Worm (Caenorhabditis elegans) whole organism, L3 larva: ENCODE data around the gene glb-3.

ENCODE experiments used
- R02D3.7 ChIP-seq: fragments of 150-350 bp; optimal IDR thresholded peaks from 2 replicates; lab custom pipeline; 2014; ENCODE audit warnings: missing biosample characterization, missing genetic modification characterization
- ama-1 ChIP-seq: fragments of 150-350 bp; optimal IDR thresholded peaks from 2 replicates; lab custom pipeline; 2018
- ceh-16 ChIP-seq: sonication (generic microtip); optimal IDR thresholded peaks from 2 replicates; lab custom pipeline; 2017; ENCODE audit warnings: missing biosample characterization, missing genetic modification characterization
- ceh-28 ChIP-seq: fragments of 150-350 bp; optimal IDR thresholded peaks from 2 replicates; lab custom pipeline; 2014; ENCODE audit warnings: missing biosample characterization, missing genetic modification reagents, missing genetic modification characterization
- ceh-82 ChIP-seq: fragments of 150-350 bp; optimal IDR thresholded peaks from 2 replicates; lab custom pipeline; 2014; ENCODE audit warnings: missing biosample characterization, missing genetic modification characterization
- ceh-9 ChIP-seq: sonication (generic microtip); optimal IDR thresholded peaks from 2 replicates; lab custom pipeline; 2018; ENCODE audit warnings: missing biosample characterization, missing genetic modification characterization
- daf-12 ChIP-seq: fragments of 150-350 bp; optimal IDR thresholded peaks from 2 replicates; lab custom pipeline; 2014; ENCODE audit warnings: missing biosample characterization, missing genetic modification reagents, missing genetic modification characterization
- egl-27 ChIP-seq: sonication (generic microtip); optimal IDR thresholded peaks from 4 replicates; lab custom pipeline; 2017; ENCODE audit warnings: missing biosample characterization, missing genetic modification reagents, missing genetic modification characterization
- egl-5 ChIP-seq: fragments of 150-350 bp; optimal IDR thresholded peaks from 2 replicates; lab custom pipeline; 2017; ENCODE audit warnings: missing biosample characterization, missing genetic modification reagents, missing genetic modification characterization, inconsistent platforms
- elt-1 ChIP-seq: fragments of 150-350 bp; optimal IDR thresholded peaks from 2 replicates; lab custom pipeline; 2014; ENCODE audit warnings: missing biosample characterization, missing genetic modification characterization
- elt-2 ChIP-seq: sonication (generic microtip); optimal IDR thresholded peaks from 2 replicates; lab custom pipeline; 2016; ENCODE audit warnings: missing genetic modification reagents, mild to moderate bottlenecking, missing genetic modification characterization, missing compliant biosample characterization
- eor-1 ChIP-seq, 2 experiments: fragments of 150-350 bp; optimal IDR thresholded peaks; 2 replicates each; lab custom pipeline; 2014 to 2018; ENCODE audit warnings: missing biosample characterization in 2 of 2, missing genetic modification characterization in 2 of 2
- fkh-10 ChIP-seq: sonication (generic microtip); optimal IDR thresholded peaks from 2 replicates; lab custom pipeline; 2017; ENCODE audit warnings: missing biosample characterization, missing genetic modification reagents, missing genetic modification characterization
- hmg-11 ChIP-seq: sonication (generic microtip); optimal IDR thresholded peaks from 2 replicates; lab custom pipeline; 2016; ENCODE audit warnings: missing genetic modification characterization, missing compliant biosample characterization
- lin-15B ChIP-seq: fragments of 150-350 bp; optimal IDR thresholded peaks from 2 replicates; lab custom pipeline; 2014; ENCODE audit warnings: missing biosample characterization, missing genetic modification characterization
- lin-39 ChIP-seq: fragments of 150-350 bp; optimal IDR thresholded peaks from 2 replicates; lab custom pipeline; 2018; ENCODE audit warnings: missing biosample characterization, missing genetic modification reagents, missing genetic modification characterization
- mdl-1 ChIP-seq: fragments of 150-350 bp; optimal IDR thresholded peaks from 2 replicates; lab custom pipeline; 2014; ENCODE audit warnings: missing biosample characterization, missing genetic modification characterization
- mml-1 ChIP-seq: fragments of 150-350 bp; sonication (generic microtip); optimal IDR thresholded peaks from 3 replicates; lab custom pipeline; 2014; ENCODE audit warnings: missing biosample characterization, missing genetic modification characterization
- nfya-1 ChIP-seq: sonication (generic microtip); optimal IDR thresholded peaks from 2 replicates; lab custom pipeline; 2017; ENCODE audit warnings: missing genetic modification characterization, mild to moderate bottlenecking, missing compliant biosample characterization, antibody characterized with exemption, moderate library complexity; ENCODE audit not compliant: insufficient read depth
- nhr-11 ChIP-seq: fragments of 150-350 bp; optimal IDR thresholded peaks from 2 replicates; lab custom pipeline; 2014; ENCODE audit warnings: missing biosample characterization, missing genetic modification characterization
- nhr-23 ChIP-seq: fragments of 150-350 bp; optimal IDR thresholded peaks from 2 replicates; lab custom pipeline; 2014; ENCODE audit warnings: missing biosample characterization, missing genetic modification reagents, missing genetic modification characterization
- nhr-237 ChIP-seq: fragments of 150-350 bp; optimal IDR thresholded peaks from 2 replicates; lab custom pipeline; 2014; ENCODE audit warnings: missing biosample characterization, missing genetic modification characterization
- nhr-67 ChIP-seq: fragments of 150-350 bp; optimal IDR thresholded peaks from 2 replicates; lab custom pipeline; 2014; ENCODE audit warnings: missing biosample characterization, missing genetic modification characterization
- nhr-76 ChIP-seq: fragments of 150-350 bp; sonication (generic microtip); optimal IDR thresholded peaks from 5 replicates; lab custom pipeline; 2014; ENCODE audit warnings: missing biosample characterization, missing genetic modification characterization
- sea-2 ChIP-seq: fragments of 150-350 bp; sonication (generic microtip); optimal IDR thresholded peaks from 4 replicates; lab custom pipeline; 2014; ENCODE audit warnings: missing biosample characterization, missing genetic modification reagents, missing genetic modification characterization
- skn-1 ChIP-seq: fragments of 150-350 bp; optimal IDR thresholded peaks from 2 replicates; lab custom pipeline; 2014; ENCODE audit warnings: missing biosample characterization, missing genetic modification characterization
- snpc-4 ChIP-seq: fragments of 150-350 bp; optimal IDR thresholded peaks from 2 replicates; lab custom pipeline; 2014; ENCODE audit warnings: missing biosample characterization, missing genetic modification characterization
- tbx-2 ChIP-seq: sonication (generic microtip); optimal IDR thresholded peaks from 2 replicates; lab custom pipeline; 2016; ENCODE audit warnings: mild to moderate bottlenecking, missing genetic modification characterization, missing compliant biosample characterization
- ztf-11 ChIP-seq: fragments of 150-350 bp; optimal IDR thresholded peaks from 2 replicates; lab custom pipeline; 2014; ENCODE audit warnings: missing biosample characterization, missing genetic modification characterization
- ztf-4 ChIP-seq: fragments of 150-350 bp; optimal IDR thresholded peaks from 2 replicates; lab custom pipeline; 2014; ENCODE audit warnings: missing biosample characterization, missing genetic modification characterization

The glb-3 gene

DNA sequence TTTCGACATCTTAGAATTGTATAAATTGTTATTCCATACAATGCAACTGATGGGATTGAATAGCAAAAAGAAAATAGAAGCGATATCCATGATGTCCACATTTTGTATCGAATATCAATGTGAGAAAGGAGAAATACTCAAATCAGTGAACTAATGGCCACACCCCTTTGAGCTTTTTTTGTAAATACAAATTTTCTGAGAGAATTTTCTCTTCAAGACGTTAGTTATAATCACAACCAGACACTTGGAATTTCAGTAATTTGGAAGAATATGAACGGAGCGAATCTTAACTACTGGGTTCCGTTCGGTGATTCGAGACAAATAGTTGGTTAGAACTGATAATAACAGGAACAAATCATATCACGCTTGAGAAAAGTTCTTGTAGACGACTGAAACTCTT lies 27.4 kb downstream of the glb-3 start, which contains the start of gene srg-41:
Gene srg-41 (minus strand): TSS at position 101 of the 400 bp plus-strand sequence.
- TF ChIP-seq ztf-4 (tag; lab: Kevin White, UChicago): no peak
- TF ChIP-seq mml-1 (tag; lab: Kevin White, UChicago): no peak
- no peak for TF ChIP-seq egl-5 (tag; lab: Kevin White, UChicago)
- TF ChIP-seq egl-27 (tag; lab: Kevin White, UChicago): no peak
- no peak for TF ChIP-seq lin-39
- TF ChIP-seq ceh-82 (tag; lab: Kevin White, UChicago): no peak
- no peak for TF ChIP-seq ceh-28
- no peak for TF ChIP-seq ceh-16 (tag; lab: Kevin White, UChicago)
- TF ChIP-seq sea-2 (GFP tag; lab: Kevin White, UChicago): no peak
- TF ChIP-seq nhr-23: no peak
- TF ChIP-seq nhr-11: no peak
- TF ChIP-seq skn-1 (tag; lab: Kevin White, UChicago): no peak
- TF ChIP-seq, all 47 proteins: peak for 0

DNA sequence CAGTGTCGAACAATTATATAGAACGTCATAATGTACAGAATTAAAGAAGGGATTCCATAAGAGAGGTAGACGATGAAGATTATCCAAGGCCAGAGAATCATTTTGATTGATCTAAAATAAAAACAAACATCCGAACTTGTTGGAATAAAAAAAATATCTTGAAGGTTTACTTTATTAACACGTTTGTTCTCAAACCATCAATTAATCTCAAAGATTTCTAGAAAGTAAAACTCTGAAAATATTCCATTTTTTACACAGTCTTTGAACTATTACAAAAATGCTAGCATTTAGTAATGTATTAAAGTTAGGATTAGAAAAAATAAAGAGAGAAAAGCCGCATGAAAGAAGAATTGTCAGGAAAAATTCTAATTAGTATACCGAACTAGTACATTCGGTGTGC lies 30.1 kb downstream of the glb-3 start, which contains the start of gene srg-40:
Gene srg-40 (minus strand): TSS at position 101 of the 400 bp plus-strand sequence.
- TF ChIP-seq lin-15B (tag; lab: Kevin White, UChicago) (no peak), ama-1 (lab: Kevin White, UChicago) (no peak), nhr-67 (no peak), eor-1 (tag; optimal IDR thresholded peaks at IDR 0.05; lab: Kevin White, UChicago) (no peak)

- TF ChIP-seq fkh-10 (GFP tag; lab: Kevin White, UChicago) (peak; percentile 60), elt-2 (tag; lab: Kevin White, UChicago) (no peak)
Observed at ce11 chrV:11167745-11168144, 33.3 kb downstream of the glb-3 start.

DNA sequence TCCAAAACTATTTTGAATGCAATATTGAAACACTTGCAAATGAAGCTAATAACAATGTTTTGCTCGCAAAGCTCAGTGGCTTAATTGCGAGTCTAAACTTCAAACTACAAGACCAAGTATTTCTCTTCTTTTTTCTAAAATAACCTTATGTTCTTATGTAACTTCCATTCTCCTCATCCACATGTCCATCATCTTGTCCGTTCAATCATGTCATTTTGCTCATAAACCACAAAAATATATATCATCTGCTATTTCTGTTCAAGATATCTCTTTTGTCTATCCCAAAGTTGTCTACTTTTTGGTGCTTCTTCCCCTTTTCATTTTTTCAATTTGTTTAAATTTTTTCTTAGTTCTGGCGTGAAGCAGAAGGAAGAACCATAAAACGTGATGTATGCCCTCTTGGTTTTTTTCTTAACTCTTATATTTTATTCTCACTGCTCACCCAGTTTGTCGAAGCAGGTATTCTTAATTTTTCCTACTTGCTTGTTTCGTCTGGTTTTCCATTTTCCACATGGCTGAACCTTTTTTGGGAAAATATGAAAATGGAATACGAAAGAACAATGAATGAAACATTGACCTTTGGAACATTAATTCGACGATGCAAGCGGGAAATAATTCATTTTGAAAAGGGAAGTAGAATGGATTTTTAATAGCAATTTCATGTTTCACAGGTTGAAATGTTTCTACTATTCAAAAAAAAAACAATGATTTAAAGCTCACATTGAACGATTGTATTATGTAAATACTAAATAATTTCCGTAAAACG lies 36.4 kb downstream of the glb-3 start:
- TF ChIP-seq daf-12: no peak
- TF ChIP-seq nhr-76 (tag; lab: Kevin White, UChicago): no peak
- no peak for TF ChIP-seq tbx-2 (tag; lab: Kevin White, UChicago)
- TF ChIP-seq egl-27 (tag; lab: Kevin White, UChicago): no peak
- no peak for TF ChIP-seq elt-1 (tag; lab: Kevin White, UChicago)
- no peak for TF ChIP-seq nhr-23
- no peak for TF ChIP-seq hmg-11 (tag; lab: Kevin White, UChicago)

- no peak for TF ChIP-seq snpc-4 (tag; lab: Kevin White, UChicago)
- no peak for TF ChIP-seq ceh-9 (tag; lab: Kevin White, UChicago)
Observed at ce11 chrV:11171906-11172305, 37.5 kb downstream of the glb-3 start, which contains the start of gene T19C4.5. T19C4.5 (plus strand) TSS chrV:11172213.

- TF ChIP-seq fkh-10 (GFP tag; lab: Kevin White, UChicago) (peak; percentile 19), R02D3.7 (tag; lab: Kevin White, UChicago) (no peak)
- TF ChIP-seq, all 47 proteins: peak for 1
Observed at ce11 chrV:11172667-11173066, 38.3 kb downstream of the glb-3 start.

- TF ChIP-seq lin-39 (peak; percentile 35), hmg-11 (tag; lab: Kevin White, UChicago) (peak; percentile 34), elt-2 (tag; lab: Kevin White, UChicago) (peak; percentile 26), mdl-1 (tag; lab: Kevin White, UChicago) (no peak), nfya-1 (tag; lab: Kevin White, UChicago) (peak; percentile 2), nhr-237 (no peak), ama-1 (lab: Kevin White, UChicago) (no peak), snpc-4 (tag; lab: Kevin White, UChicago) (peak; percentile 95), egl-5 (tag; lab: Kevin White, UChicago) (no peak), ceh-28 (no peak), skn-1 (tag; lab: Kevin White, UChicago) (no peak), ztf-11 (tag; lab: Kevin White, UChicago) (no peak)
Observed at ce11 chrV:11174663-11175062, 40.3 kb downstream of the glb-3 start.
